Worm (Caenorhabditis elegans) whole organism, midembryonic: ENCODE results near the gene tbc-17.

Experiments used
- T22C8.4 ChIP-seq: fragments of 200-800 bp; sonication (Bioruptor generic); IDR thresholded peaks from 2 replicates; pipeline ENCODE4 v1.3.6; 2022; ENCODE audit warnings: missing genetic modification characterization, missing compliant biosample characterization
- flt-1 ChIP-seq: fragments of 200-800 bp; sonication (Bioruptor generic); IDR thresholded peaks from 2 replicates; pipeline ENCODE4 v1.3.6; 2022; ENCODE audit warnings: missing genetic modification characterization, missing compliant biosample characterization
- klf-2 ChIP-seq: fragments of 200-800 bp; sonication (Bioruptor generic); conservative IDR thresholded peaks from 2 replicates; pipeline ENCODE4 v1.3.6; 2022; ENCODE audit warnings: missing genetic modification reagents, missing genetic modification characterization, missing compliant biosample characterization
- med-1 ChIP-seq: sonication (generic microtip); optimal IDR thresholded peaks from 2 replicates; lab custom pipeline; 2017; ENCODE audit warnings: missing genetic modification characterization, mild to moderate bottlenecking, missing compliant biosample characterization, antibody characterized with exemption, missing genetic modification reagents; ENCODE audit not compliant: insufficient read depth
- ref-1 ChIP-seq: fragments of 200-800 bp; sonication (Bioruptor generic); conservative IDR thresholded peaks from 2 replicates; pipeline ENCODE4 v1.3.6; 2022; ENCODE audit warnings: missing genetic modification reagents, missing genetic modification characterization, missing compliant biosample characterization
- ztf-23 ChIP-seq: fragments of 200-800 bp; sonication (Bioruptor generic); IDR thresholded peaks from 2 replicates; pipeline ENCODE4 v1.3.6; 2022; ENCODE audit warnings: missing genetic modification reagents, missing genetic modification characterization, missing compliant biosample characterization
- ztf-29 ChIP-seq: fragments of 200-800 bp; sonication (Bioruptor generic); IDR thresholded peaks from 2 replicates; pipeline ENCODE4 v1.3.6; 2022; ENCODE audit warnings: missing genetic modification reagents, missing genetic modification characterization, missing compliant biosample characterization

DNA sequence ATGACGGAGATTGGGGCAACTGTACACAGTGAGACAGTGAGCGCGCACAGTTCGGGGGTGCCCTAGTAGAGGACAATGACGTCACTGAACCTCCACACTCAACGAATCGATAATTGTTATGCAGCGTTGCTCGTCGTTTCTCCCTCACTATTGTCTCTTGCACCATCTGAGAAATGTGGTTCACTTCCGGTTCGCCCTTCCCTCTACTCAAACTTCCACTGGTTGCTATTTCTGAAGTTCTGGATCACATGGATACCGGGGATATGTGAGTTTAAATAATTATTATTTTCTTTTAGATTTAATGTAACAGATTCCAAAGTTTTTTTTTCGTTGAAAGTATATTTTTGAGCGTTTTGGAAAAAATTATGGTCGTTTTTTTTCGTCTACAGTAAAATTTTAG is 62.0 kb downstream of the tbc-17 start, which contains the start of the genes Y46G5A.7 and Y46G5A.8:
- TF ChIP-seq ztf-23 (GFP tag; lab: Robert Waterston, UW) (no peak), ref-1 (GFP tag; lab: Robert Waterston, UW) (no peak), flt-1 (GFP tag; lab: Robert Waterston, UW) (no peak), T22C8.4 (GFP tag; lab: Robert Waterston, UW) (peak; percentile 58; the same call in 1 of the 2 replicates), med-1 (GFP tag; lab: Kevin White, UChicago) (no peak), ztf-29 (no peak), klf-2 (GFP tag; lab: Robert Waterston, UW) (no peak)
